Worm (Caenorhabditis elegans) whole organism, L3 larva: ENCODE measurements around the gene C06H5.14.

Source experiments
- daf-12 ChIP-seq: fragments of 150-350 bp; optimal IDR thresholded peaks from 2 replicates; lab custom pipeline; 2014; ENCODE audit warnings: missing biosample characterization, missing genetic modification reagents, missing genetic modification characterization
- nhr-11 ChIP-seq: fragments of 150-350 bp; optimal IDR thresholded peaks from 2 replicates; lab custom pipeline; 2014; ENCODE audit warnings: missing biosample characterization, missing genetic modification characterization
- nhr-237 ChIP-seq: fragments of 150-350 bp; optimal IDR thresholded peaks from 2 replicates; lab custom pipeline; 2014; ENCODE audit warnings: missing biosample characterization, missing genetic modification characterization
- nhr-76 ChIP-seq: fragments of 150-350 bp; sonication (generic microtip); optimal IDR thresholded peaks from 5 replicates; lab custom pipeline; 2014; ENCODE audit warnings: missing biosample characterization, missing genetic modification characterization
- skn-1 ChIP-seq: fragments of 150-350 bp; optimal IDR thresholded peaks from 2 replicates; lab custom pipeline; 2014; ENCODE audit warnings: missing biosample characterization, missing genetic modification characterization

Gene C06H5.14

DNA sequence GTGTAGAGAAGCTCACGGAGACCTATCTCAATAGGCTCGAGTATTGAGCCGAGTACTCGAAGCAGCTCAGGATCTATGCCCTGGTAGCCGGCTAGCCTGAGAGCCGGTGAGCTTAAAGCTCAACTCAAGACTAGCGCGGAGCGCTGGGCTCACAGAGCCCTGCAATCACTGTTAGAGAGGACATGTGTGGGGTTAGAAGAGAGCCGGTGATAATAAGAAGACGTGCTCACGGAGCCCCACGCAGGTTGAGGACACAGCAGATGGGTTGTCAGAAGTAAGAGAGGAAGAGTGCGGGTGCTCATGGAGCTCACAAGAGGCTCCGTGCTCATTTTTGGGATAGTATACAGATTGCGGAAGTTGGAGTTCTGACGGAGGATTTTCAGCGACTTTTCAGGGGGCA, 48.4 kb downstream of the C06H5.14 start:
- TF ChIP-seq nhr-11 (tag; lab: Kevin White, UChicago), result no peak
- no peak for TF ChIP-seq nhr-237
- TF ChIP-seq skn-1 (tag; lab: Kevin White, UChicago), result no peak
- TF ChIP-seq nhr-76 (tag; lab: Kevin White, UChicago), result no peak
- TF ChIP-seq daf-12 (tag; lab: Kevin White, UChicago), result no peak
